Fruit fly (Drosophila melanogaster) whole organism, embryonic: ENCODE measurements around the gene Nf-YA.

Experiments used
- Aef1 ChIP-seq: fragments of 200-800 bp; sonication (Bioruptor generic); IDR thresholded peaks from 3 replicates; pipeline ENCODE4 v1.3.6; 2022; ENCODE audit warnings: missing biosample characterization, missing genetic modification characterization
- CG10654 ChIP-seq: fragments of 200-800 bp; sonication (Bioruptor generic); optimal IDR thresholded peaks from 2 replicates; lab custom pipeline; 2016; ENCODE audit warnings: missing biosample characterization, missing genetic modification characterization
- CG1233 ChIP-seq: fragments of 200-800 bp; sonication (Bioruptor generic); optimal IDR thresholded peaks from 4 replicates; lab custom pipeline; 2018; ENCODE audit warnings: missing biosample characterization, mild to moderate bottlenecking, missing genetic modification characterization
- CG14441 ChIP-seq: fragments of 200-800 bp; sonication (Bioruptor generic); IDR thresholded peaks from 2 replicates; pipeline ENCODE4 v1.3.6; 2022; ENCODE audit warnings: missing biosample characterization, missing genetic modification characterization
- CG14710 ChIP-seq: fragments of 200-800 bp; sonication (Bioruptor generic); optimal IDR thresholded peaks from 3 replicates; lab custom pipeline; 2019; ENCODE audit warnings: missing biosample characterization, mild to moderate bottlenecking, missing genetic modification characterization, moderate library complexity
- CG15011 ChIP-seq: fragments of 200-800 bp; sonication (Bioruptor generic); optimal IDR thresholded peaks from 3 replicates; lab custom pipeline; 2018; ENCODE audit warnings: missing biosample characterization, mild to moderate bottlenecking, missing genetic modification characterization
- CG16813 ChIP-seq: fragments of 200-800 bp; sonication (Bioruptor generic); IDR thresholded peaks from 3 replicates; pipeline ENCODE4 v1.3.6; 2022; ENCODE audit warnings: missing biosample characterization, missing genetic modification characterization; ENCODE audit not compliant: partially characterized antibody
- CG16815 ChIP-seq: fragments of 200-800 bp; sonication (Bioruptor generic); optimal IDR thresholded peaks from 3 replicates; lab custom pipeline; 2017; ENCODE audit warnings: missing biosample characterization, mild to moderate bottlenecking, missing genetic modification characterization
- CG17328 ChIP-seq: fragments of 200-800 bp; sonication (Bioruptor generic); IDR thresholded peaks from 2 replicates; pipeline ENCODE4 v1.3.6; 2022; ENCODE audit warnings: missing biosample characterization, missing genetic modification characterization
- CG18599 ChIP-seq: fragments of 200-800 bp; sonication (Bioruptor generic); optimal IDR thresholded peaks from 3 replicates; lab custom pipeline; 2017; ENCODE audit warnings: missing biosample characterization, missing genetic modification characterization, mild to moderate bottlenecking, moderate library complexity, missing genetic modification reagents
- CG18764 ChIP-seq: fragments of 200-800 bp; sonication (Bioruptor generic); optimal IDR thresholded peaks from 3 replicates; lab custom pipeline; 2016; ENCODE audit warnings: missing biosample characterization, missing genetic modification characterization
- CG2116 ChIP-seq: fragments of 200-800 bp; sonication (Bioruptor generic); optimal IDR thresholded peaks from 3 replicates; lab custom pipeline; 2018; ENCODE audit warnings: missing biosample characterization, mild to moderate bottlenecking, missing genetic modification characterization
- CG2678 ChIP-seq: fragments of 200-800 bp; sonication (Bioruptor generic); optimal IDR thresholded peaks from 3 replicates; lab custom pipeline; 2019; ENCODE audit warnings: missing biosample characterization, mild to moderate bottlenecking, missing genetic modification characterization, moderate library complexity
- CG32532 ChIP-seq: fragments of 200-800 bp; sonication (Bioruptor generic); IDR thresholded peaks from 2 replicates; pipeline ENCODE4 v1.3.6; 2022; ENCODE audit warnings: missing biosample characterization, missing genetic modification characterization
- CG3995 ChIP-seq: fragments of 200-800 bp; sonication (Bioruptor generic); optimal IDR thresholded peaks from 3 replicates; lab custom pipeline; 2016; ENCODE audit warnings: missing biosample characterization, missing genetic modification characterization
- CG4328 ChIP-seq: fragments of 200-800 bp; sonication (Bioruptor generic); optimal IDR thresholded peaks from 3 replicates; lab custom pipeline; 2017; ENCODE audit warnings: missing biosample characterization, missing genetic modification reagents, missing genetic modification characterization
- CG4360 ChIP-seq: fragments of 200-800 bp; sonication (Bioruptor generic); IDR thresholded peaks from 2 replicates; pipeline ENCODE4 v1.3.6; 2022; ENCODE audit warnings: missing biosample characterization, missing genetic modification characterization
- CG7271 ChIP-seq: fragments of 200-800 bp; sonication (Bioruptor generic); optimal IDR thresholded peaks from 2 replicates; lab custom pipeline; 2018; ENCODE audit warnings: missing biosample characterization, mild to moderate bottlenecking, missing genetic modification characterization, moderate library complexity
- CG7928 ChIP-seq: fragments of 200-800 bp; sonication (Bioruptor generic); optimal IDR thresholded peaks from 2 replicates; lab custom pipeline; 2017; ENCODE audit warnings: missing biosample characterization, mild to moderate bottlenecking, missing genetic modification characterization
- CG7963 ChIP-seq: fragments of 200-800 bp; sonication (Bioruptor generic); IDR thresholded peaks from 3 replicates; pipeline ENCODE4 v1.3.6; 2022; ENCODE audit warnings: missing biosample characterization, missing genetic modification characterization; ENCODE audit not compliant: partially characterized antibody
- CG9876 ChIP-seq: fragments of 200-800 bp; sonication (Bioruptor generic); optimal IDR thresholded peaks from 2 replicates; lab custom pipeline; 2016; ENCODE audit warnings: missing biosample characterization, missing genetic modification characterization
- CTCF ChIP-seq: fragments of 200-800 bp; sonication (Bioruptor generic); optimal IDR thresholded peaks from 2 replicates; lab custom pipeline; 2017; ENCODE audit warnings: missing biosample characterization, mild to moderate bottlenecking, missing genetic modification characterization, moderate library complexity
- Hr3 ChIP-seq: fragments of 200-800 bp; sonication (Bioruptor generic); optimal IDR thresholded peaks from 3 replicates; lab custom pipeline; 2016; ENCODE audit warnings: missing biosample characterization, missing genetic modification characterization
- Lhr ChIP-seq: fragments of 200-800 bp; sonication (Bioruptor generic); optimal IDR thresholded peaks from 3 replicates; lab custom pipeline; 2017; ENCODE audit warnings: mild to moderate bottlenecking, missing biosample characterization, missing genetic modification reagents, missing genetic modification characterization
- MTF-1 ChIP-seq: fragments of 200-800 bp; sonication (Bioruptor generic); optimal IDR thresholded peaks from 2 replicates; lab custom pipeline; 2018; ENCODE audit warnings: missing biosample characterization, mild to moderate bottlenecking, missing genetic modification characterization, borderline replicate concordance
- Oli ChIP-seq: fragments of 200-800 bp; sonication (Bioruptor generic); optimal IDR thresholded peaks from 2 replicates; lab custom pipeline; 2018; ENCODE audit warnings: missing biosample characterization, mild to moderate bottlenecking, missing genetic modification characterization, moderate library complexity
- Opbp ChIP-seq: fragments of 200-800 bp; sonication (Bioruptor generic); IDR thresholded peaks from 3 replicates; pipeline ENCODE4 v1.3.6; 2022; ENCODE audit warnings: missing biosample characterization, missing genetic modification characterization; ENCODE audit not compliant: partially characterized antibody
- Ravus ChIP-seq: fragments of 200-800 bp; sonication (Bioruptor generic); IDR thresholded peaks from 2 replicates; pipeline ENCODE4 v1.3.6; 2022; ENCODE audit warnings: missing biosample characterization, missing genetic modification characterization
- Rx ChIP-seq: fragments of 200-800 bp; sonication (Bioruptor generic); IDR thresholded peaks from 2 replicates; pipeline ENCODE4 v1.3.6; 2022; ENCODE audit warnings: missing biosample characterization, missing genetic modification characterization
- Sox100B ChIP-seq: fragments of 200-800 bp; sonication (Bioruptor generic); optimal IDR thresholded peaks from 3 replicates; lab custom pipeline; 2018; ENCODE audit warnings: missing biosample characterization, mild to moderate bottlenecking, missing genetic modification characterization
- Sry-δ ChIP-seq: fragments of 200-800 bp; sonication (Bioruptor generic); optimal IDR thresholded peaks from 2 replicates; lab custom pipeline; 2016; ENCODE audit warnings: missing biosample characterization, missing genetic modification characterization
- ac ChIP-seq: fragments of 200-800 bp; sonication (Bioruptor generic); optimal IDR thresholded peaks from 3 replicates; lab custom pipeline; 2017; ENCODE audit warnings: missing biosample characterization, mild to moderate bottlenecking, missing genetic modification characterization
- ash1 ChIP-seq: fragments of 200-800 bp; sonication (Bioruptor generic); optimal IDR thresholded peaks from 2 replicates; lab custom pipeline; 2018; ENCODE audit warnings: missing biosample characterization, mild to moderate bottlenecking, missing genetic modification characterization
- cg ChIP-seq: fragments of 200-800 bp; sonication (Bioruptor generic); optimal IDR thresholded peaks from 3 replicates; lab custom pipeline; 2019; ENCODE audit warnings: missing biosample characterization, mild to moderate bottlenecking, missing genetic modification characterization, moderate library complexity
- chinmo ChIP-seq: fragments of 200-800 bp; sonication (Bioruptor generic); IDR thresholded peaks from 4 replicates; pipeline ENCODE4 v1.3.6; 2022; ENCODE audit warnings: missing biosample characterization, missing genetic modification characterization; ENCODE audit not compliant: partially characterized antibody
- crol ChIP-seq: fragments of 200-800 bp; sonication (Bioruptor generic); IDR thresholded peaks from 2 replicates; pipeline ENCODE4 v1.3.6; 2022; ENCODE audit warnings: missing biosample characterization, missing genetic modification characterization
- ems ChIP-seq: fragments of 200-800 bp; sonication (Bioruptor generic); optimal IDR thresholded peaks from 3 replicates; lab custom pipeline; 2016; ENCODE audit warnings: missing biosample characterization, missing genetic modification characterization
- gce ChIP-seq: fragments of 200-800 bp; sonication (Bioruptor generic); IDR thresholded peaks from 3 replicates; pipeline ENCODE4 v1.3.6; 2022; ENCODE audit warnings: missing biosample characterization, missing genetic modification characterization
- hb ChIP-seq: fragments of 200-800 bp; sonication (Bioruptor generic); IDR thresholded peaks from 3 replicates; pipeline ENCODE4 v1.3.6; 2022; ENCODE audit warnings: missing biosample characterization, missing genetic modification characterization; ENCODE audit not compliant: partially characterized antibody
- kay ChIP-seq: fragments of 200-800 bp; sonication (Bioruptor generic); optimal IDR thresholded peaks from 2 replicates; lab custom pipeline; 2016; ENCODE audit warnings: missing biosample characterization, missing genetic modification characterization
- nau ChIP-seq: fragments of 200-800 bp; sonication (Bioruptor generic); optimal IDR thresholded peaks from 3 replicates; lab custom pipeline; 2017; ENCODE audit warnings: missing biosample characterization, mild to moderate bottlenecking, missing genetic modification characterization, missing genetic modification reagents
- org-1 ChIP-seq: fragments of 200-800 bp; sonication (Bioruptor generic); optimal IDR thresholded peaks from 2 replicates; lab custom pipeline; 2017; ENCODE audit warnings: missing biosample characterization, missing genetic modification characterization
- pho ChIP-seq: fragments of 200-800 bp; sonication (Bioruptor generic); optimal IDR thresholded peaks from 2 replicates; lab custom pipeline; 2016; ENCODE audit warnings: missing biosample characterization, missing genetic modification characterization
- pnt ChIP-seq: fragments of 200-800 bp; sonication (Bioruptor generic); optimal IDR thresholded peaks from 3 replicates; lab custom pipeline; 2016; ENCODE audit warnings: missing biosample characterization, missing genetic modification characterization
- repo ChIP-seq: fragments of 200-800 bp; sonication (Bioruptor generic); optimal IDR thresholded peaks from 2 replicates; lab custom pipeline; 2016; ENCODE audit warnings: missing biosample characterization, missing genetic modification characterization
- rib ChIP-seq: fragments of 200-800 bp; sonication (Bioruptor generic); IDR thresholded peaks from 2 replicates; pipeline ENCODE4 v1.3.6; 2022; ENCODE audit warnings: missing biosample characterization, missing genetic modification characterization
- ro ChIP-seq: fragments of 200-800 bp; sonication (Bioruptor generic); IDR thresholded peaks from 2 replicates; pipeline ENCODE4 v1.3.6; 2022; ENCODE audit warnings: missing biosample characterization, missing genetic modification characterization
- sd ChIP-seq: fragments of 200-800 bp; sonication (Bioruptor generic); optimal IDR thresholded peaks from 3 replicates; lab custom pipeline; 2018; ENCODE audit warnings: missing biosample characterization, mild to moderate bottlenecking, missing genetic modification characterization, moderate library complexity
- sens ChIP-seq: fragments of 200-800 bp; sonication (Bioruptor generic); peaks from one replicate; lab custom pipeline; 2016; ENCODE audit warnings: missing biosample characterization, missing genetic modification characterization
- slp2 ChIP-seq: fragments of 200-800 bp; sonication (Bioruptor generic); optimal IDR thresholded peaks from 2 replicates; lab custom pipeline; 2016; ENCODE audit warnings: missing biosample characterization, missing genetic modification characterization
- zfh1 ChIP-seq: fragments of 200-800 bp; sonication (Bioruptor generic); IDR thresholded peaks from 3 replicates; pipeline ENCODE4 v1.3.6; 2022; ENCODE audit warnings: missing biosample characterization, missing genetic modification characterization

The Nf-YA gene

dm6 chr3L:9476829-9477228 lies 34.8 kb upstream of the Nf-YA start, which contains the start of the genes Uch-L5 and Jarid2 (continued):
- no peak for TF ChIP-seq gce (GFP tag; lab: Robert Waterston, UW)
- peak; percentile 7 for TF ChIP-seq cg (GFP tag; lab: Kevin White, UChicago)
- TF ChIP-seq CG18599 (GFP tag; lab: Kevin White, UChicago) = no peak
- TF ChIP-seq sens (GFP tag; lab: Kevin White, UChicago) = peak; percentile 88
- no peak for TF ChIP-seq Sox100B
- peak; percentile 48 for TF ChIP-seq CG7271 (tag; lab: Kevin White, UChicago)
- TF ChIP-seq CG7928 (GFP tag; lab: Kevin White, UChicago) = peak; percentile 98
- TF ChIP-seq slp2 (GFP tag; lab: Kevin White, UChicago) = peak; percentile 45
- no peak for TF ChIP-seq crol (GFP tag; lab: Robert Waterston, UW)
- no peak for TF ChIP-seq CG17328
- TF ChIP-seq zfh1 (GFP tag; lab: Robert Waterston, UW) = no peak
- TF ChIP-seq CG16813 (GFP tag; lab: Robert Waterston, UW) = no peak; the same call in 2 of the 3 replicates
- TF ChIP-seq Aef1 (GFP tag; lab: Robert Waterston, UW) = peak; percentile 42; the same call in 1 of the 3 replicates
- TF ChIP-seq CG15011 = no peak
- peak; percentile 51 for TF ChIP-seq kay (GFP tag; lab: Kevin White, UChicago)
- 0 out of 3 replicates have a peak, but pooled peaks have one; percentile 8 for TF ChIP-seq CG7963
- peak; percentile 9 for TF ChIP-seq CG9876 (GFP tag; lab: Kevin White, UChicago)
- peak; percentile 23 for TF ChIP-seq CG1233 (GFP tag; lab: Kevin White, UChicago)
- TF ChIP-seq CG3995 (GFP tag; lab: Kevin White, UChicago) = peak; percentile 45
- peak; percentile 51 for TF ChIP-seq pho (GFP tag; lab: Kevin White, UChicago)
- no peak for TF ChIP-seq hb
- TF ChIP-seq CG2116 (GFP tag; lab: Kevin White, UChicago) = peak; percentile 63
- no peak for TF ChIP-seq nau (GFP tag; lab: Kevin White, UChicago)
- TF ChIP-seq CG10654 = peak; percentile 57
- peak; percentile 46 for TF ChIP-seq ash1 (GFP tag; lab: Kevin White, UChicago)
- peak; percentile 62 for TF ChIP-seq Sry-δ (GFP tag; lab: Kevin White, UChicago)
- TF ChIP-seq CTCF (GFP tag; lab: Kevin White, UChicago) = peak; percentile 59
- TF ChIP-seq rib (GFP tag; lab: Robert Waterston, UW) = peak; percentile 81
- TF ChIP-seq CG18764 (GFP tag; lab: Kevin White, UChicago) = peak; percentile 23
- TF ChIP-seq CG16815 (GFP tag; lab: Kevin White, UChicago) = no peak
- peak; percentile 68 for TF ChIP-seq CG14710 (tag; lab: Kevin White, UChicago)
- peak; percentile 43; the same call in 1 of the 2 replicates for TF ChIP-seq Rx
- TF ChIP-seq Ravus = no peak
- TF ChIP-seq ro (GFP tag; lab: Robert Waterston, UW) = no peak
- no peak for TF ChIP-seq sd (tag; lab: Kevin White, UChicago)
- no peak for TF ChIP-seq CG4328
- no peak for TF ChIP-seq org-1
- no peak for TF ChIP-seq CG2678 (tag; lab: Kevin White, UChicago)
- TF ChIP-seq pnt = peak; percentile 57
- no peak for TF ChIP-seq Hr3
- peak; percentile 61 for TF ChIP-seq repo (GFP tag; lab: Kevin White, UChicago)
- TF ChIP-seq CG32532 (GFP tag; lab: Robert Waterston, UW) = 0 out of 2 replicates have a peak, but pooled peaks have one; percentile 23
- TF ChIP-seq ac (GFP tag; lab: Kevin White, UChicago) = no peak
- TF ChIP-seq CG14441 (GFP tag; lab: Robert Waterston, UW) = 0 out of 2 replicates have a peak, but pooled peaks have one; percentile 12
- TF ChIP-seq Oli (tag; lab: Kevin White, UChicago) = no peak
- TF ChIP-seq ems (GFP tag; lab: Kevin White, UChicago) = peak; percentile 55
- TF ChIP-seq Lhr = peak; percentile 60
- TF ChIP-seq Opbp (GFP tag; lab: Robert Waterston, UW) = peak; percentile 69
- TF ChIP-seq MTF-1 = peak; percentile 62
- peak; percentile 12 for TF ChIP-seq CG4360 (GFP tag; lab: Robert Waterston, UW)
- 0 out of 4 replicates have a peak, but pooled peaks have one; percentile 7 for TF ChIP-seq chinmo (GFP tag; lab: Robert Waterston, UW)
